Fruit fly (Drosophila melanogaster) Kc167 (cell line): ENCODE data around the gene nuf.

ENCODE experiments used
- Sin3A ChIP-seq: fragments of >200 bp; optimal IDR thresholded peaks from 2 replicates; lab custom pipeline; 2018; ENCODE audit warnings: missing external identifiers
- h ChIP-seq: fragments of >200 bp; optimal IDR thresholded peaks from 3 replicates; lab custom pipeline; 2018; ENCODE audit warnings: missing external identifiers
- insv ChIP-seq: fragments of >200 bp; optimal IDR thresholded peaks from 3 replicates; lab custom pipeline; 2018; ENCODE audit warnings: missing external identifiers
- psq ChIP-seq: fragments of >200 bp; optimal IDR thresholded peaks from 2 replicates; lab custom pipeline; 2017; ENCODE audit warnings: missing external identifiers

dm6 chr3L:14229481-14229880 lies 38.8 kb downstream of the nuf start:
- TF ChIP-seq h (lab: Kevin White, UChicago) (no peak), psq (lab: Kevin White, UChicago) (no peak), Sin3A (lab: Kevin White, UChicago) (no peak), insv (no peak)
